Worm (Caenorhabditis elegans): Measurements from ENCODE around the gene F32D8.8.

Gene F32D8.8

DNA sequence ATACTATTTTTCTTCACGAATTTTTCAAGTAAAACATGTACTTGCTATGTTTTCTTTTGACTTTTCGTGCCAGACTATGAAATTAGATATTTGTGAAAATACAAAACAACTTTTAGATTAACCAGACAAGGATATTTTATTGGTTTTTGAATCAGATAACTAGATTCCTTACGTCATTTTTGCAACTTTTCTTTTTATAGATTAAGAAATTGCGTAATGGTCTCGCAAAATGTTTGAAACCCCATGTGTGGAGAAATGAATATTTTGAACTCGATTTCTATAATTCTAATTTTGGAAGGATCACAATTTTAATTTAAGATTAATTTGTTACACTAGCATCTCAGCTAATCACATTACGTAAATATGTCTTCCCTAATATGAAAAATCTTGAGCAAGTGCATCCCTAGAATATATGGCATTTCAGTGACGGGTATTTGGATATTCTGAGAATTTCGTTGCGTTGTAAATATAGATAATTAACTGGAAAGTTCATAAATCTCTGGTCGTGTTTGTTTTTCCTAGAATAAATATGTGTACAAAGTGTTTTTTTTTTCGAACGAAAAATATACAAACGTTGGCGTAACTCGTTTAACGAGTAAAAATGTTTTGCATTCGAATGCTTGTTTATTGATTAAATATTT, 40.0 kb downstream of the F32D8.8 start:
- TF ChIP-seq ets-7 (tag; optimal IDR thresholded peaks at IDR 0.05) (no peak), tra-4 (tag; optimal IDR thresholded peaks at IDR 0.05) (no peak), tbx-11 (GFP tag; IDR thresholded peaks at IDR 0.05) (no peak), hnd-1 (tag; optimal IDR thresholded peaks at IDR 0.05) (no peak), ama-1 (optimal IDR thresholded peaks at IDR 0.05) (no peak), pes-1 (GFP tag; IDR thresholded peaks at IDR 0.05) (no peak), ceh-13 (GFP tag; optimal IDR thresholded peaks at IDR 0.05) (no peak), scrt-1 (GFP tag; IDR thresholded peaks at IDR 0.05) (no peak), sea-1 (GFP tag; conservative IDR thresholded peaks at IDR 0.05) (no peak), hmg-4 (GFP tag; optimal IDR thresholded peaks at IDR 0.05) (no peak), aly-1 (tag; optimal IDR thresholded peaks at IDR 0.05) (no peak), flt-1 (GFP tag; IDR thresholded peaks at IDR 0.05) (no peak), tbx-37 (GFP tag; conservative IDR thresholded peaks at IDR 0.05) (no peak), F13C5.2 (tag; optimal IDR thresholded peaks at IDR 0.05) (no peak), ceh-36 (tag; optimal IDR thresholded peaks at IDR 0.05) (no peak), hmbx-1 (tag; optimal IDR thresholded peaks at IDR 0.05) (no peak), B0310.2 (tag; optimal IDR thresholded peaks at IDR 0.05) (no peak)

- TF ChIP-seq aly-1 (tag; optimal IDR thresholded peaks at IDR 0.05) = no peak
- no peak for TF ChIP-seq flt-1 (GFP tag; IDR thresholded peaks at IDR 0.05)
- no peak for TF ChIP-seq tbx-37 (GFP tag; conservative IDR thresholded peaks at IDR 0.05)
- TF ChIP-seq sea-1 (GFP tag; conservative IDR thresholded peaks at IDR 0.05) = no peak
Measured at ce11 chrV:10861611-10862262, 40.8 kb downstream of the F32D8.8 start.

- TF ChIP-seq tbx-11 (GFP tag; IDR thresholded peaks at IDR 0.05) = no peak
- TF ChIP-seq aly-1 (tag; optimal IDR thresholded peaks at IDR 0.05) = no peak
- no peak for TF ChIP-seq hnd-1 (tag; optimal IDR thresholded peaks at IDR 0.05)
- TF ChIP-seq flt-1 (GFP tag; IDR thresholded peaks at IDR 0.05) = no peak
- no peak for TF ChIP-seq ama-1 (optimal IDR thresholded peaks at IDR 0.05)
- no peak for TF ChIP-seq ceh-13 (GFP tag; optimal IDR thresholded peaks at IDR 0.05)
- no peak for TF ChIP-seq tbx-37 (GFP tag; conservative IDR thresholded peaks at IDR 0.05)
- no peak for TF ChIP-seq ceh-36 (tag; optimal IDR thresholded peaks at IDR 0.05)
- TF ChIP-seq sea-1 (GFP tag; conservative IDR thresholded peaks at IDR 0.05) = no peak
- TF ChIP-seq F13C5.2 (tag; optimal IDR thresholded peaks at IDR 0.05) = no peak
- TF ChIP-seq tra-4 (tag; optimal IDR thresholded peaks at IDR 0.05) = no peak
- TF ChIP-seq ets-7 (tag; optimal IDR thresholded peaks at IDR 0.05) = no peak
- TF ChIP-seq pes-1 (GFP tag; IDR thresholded peaks at IDR 0.05) = no peak
- TF ChIP-seq hmg-4 (GFP tag; optimal IDR thresholded peaks at IDR 0.05) = no peak
- TF ChIP-seq B0310.2 (tag; optimal IDR thresholded peaks at IDR 0.05) = no peak
- no peak for TF ChIP-seq hmbx-1 (tag; optimal IDR thresholded peaks at IDR 0.05)
- TF ChIP-seq scrt-1 (GFP tag; IDR thresholded peaks at IDR 0.05) = no peak
Measured at ce11 chrV:10860526-10861037, 42.0 kb downstream of the F32D8.8 start.

DNA sequence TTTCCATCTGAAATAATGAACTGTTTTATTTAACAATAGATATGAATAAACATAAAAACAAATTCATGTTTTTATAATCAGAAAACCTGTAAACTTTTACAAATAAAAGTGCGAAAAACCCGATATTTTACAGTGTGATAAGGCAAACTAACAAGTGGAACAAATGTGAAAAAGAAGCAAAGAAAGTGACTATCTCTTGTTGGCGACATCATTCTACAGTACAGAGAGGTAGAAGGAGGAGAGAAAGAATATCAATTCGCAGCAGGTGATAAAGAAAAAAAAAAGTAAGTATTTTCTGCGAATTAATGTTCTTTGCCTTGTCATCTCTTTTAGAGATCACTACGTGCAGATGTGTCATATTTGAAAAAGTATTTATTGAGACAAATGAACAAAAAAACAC, 42.8 kb downstream of the F32D8.8 start:
- TF ChIP-seq tra-4 (tag; optimal IDR thresholded peaks at IDR 0.05) = no peak
- no peak for TF ChIP-seq hmbx-1 (tag; optimal IDR thresholded peaks at IDR 0.05)
- TF ChIP-seq scrt-1 (GFP tag; IDR thresholded peaks at IDR 0.05) = no peak
- TF ChIP-seq ama-1 (optimal IDR thresholded peaks at IDR 0.05) = no peak
- TF ChIP-seq flt-1 (GFP tag; IDR thresholded peaks at IDR 0.05) = no peak
- TF ChIP-seq B0310.2 (tag; optimal IDR thresholded peaks at IDR 0.05) = no peak
- TF ChIP-seq F13C5.2 (tag; optimal IDR thresholded peaks at IDR 0.05) = no peak
- no peak for TF ChIP-seq hmg-4 (GFP tag; optimal IDR thresholded peaks at IDR 0.05)
- TF ChIP-seq tbx-37 (GFP tag; conservative IDR thresholded peaks at IDR 0.05) = no peak

DNA sequence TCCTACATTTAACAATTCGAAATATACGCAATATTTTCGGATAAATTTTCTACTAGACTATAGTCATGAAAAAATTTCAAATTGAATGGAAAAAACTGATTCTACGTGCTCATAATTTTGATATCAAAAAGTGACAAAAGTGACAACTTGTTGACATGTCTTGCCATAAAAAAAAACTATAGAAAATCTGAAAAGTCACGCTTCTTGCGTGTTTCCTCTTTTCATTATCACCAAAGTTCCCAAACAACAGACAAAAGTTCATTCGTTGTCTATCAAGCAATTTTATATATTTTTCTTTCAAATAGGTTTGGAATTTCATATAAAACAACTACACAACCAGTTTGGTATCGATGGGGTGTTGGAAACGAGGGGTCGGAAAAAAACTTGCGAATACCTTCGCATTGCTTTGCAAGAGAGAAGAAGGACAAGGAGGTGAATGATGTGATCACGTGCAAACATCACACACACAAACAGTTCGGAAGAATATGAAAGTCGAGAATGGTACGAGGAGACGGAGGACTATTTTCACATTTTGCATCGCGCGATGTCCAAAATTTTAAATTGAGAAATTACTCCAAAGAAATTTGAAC, 43.4 kb downstream of the F32D8.8 start:
- TF ChIP-seq sea-1 (GFP tag; conservative IDR thresholded peaks at IDR 0.05) (no peak), tbx-37 (GFP tag; conservative IDR thresholded peaks at IDR 0.05) (no peak), aly-1 (tag; optimal IDR thresholded peaks at IDR 0.05) (no peak), hnd-1 (tag; optimal IDR thresholded peaks at IDR 0.05) (no peak), tra-4 (tag; optimal IDR thresholded peaks at IDR 0.05) (no peak)

- TF ChIP-seq B0310.2 (tag; optimal IDR thresholded peaks at IDR 0.05) (no peak), hnd-1 (tag; optimal IDR thresholded peaks at IDR 0.05) (no peak), hmg-4 (GFP tag; optimal IDR thresholded peaks at IDR 0.05) (peak; percentile 37)
Measured at ce11 chrV:10858340-10858739, 44.2 kb downstream of the F32D8.8 start.

DNA sequence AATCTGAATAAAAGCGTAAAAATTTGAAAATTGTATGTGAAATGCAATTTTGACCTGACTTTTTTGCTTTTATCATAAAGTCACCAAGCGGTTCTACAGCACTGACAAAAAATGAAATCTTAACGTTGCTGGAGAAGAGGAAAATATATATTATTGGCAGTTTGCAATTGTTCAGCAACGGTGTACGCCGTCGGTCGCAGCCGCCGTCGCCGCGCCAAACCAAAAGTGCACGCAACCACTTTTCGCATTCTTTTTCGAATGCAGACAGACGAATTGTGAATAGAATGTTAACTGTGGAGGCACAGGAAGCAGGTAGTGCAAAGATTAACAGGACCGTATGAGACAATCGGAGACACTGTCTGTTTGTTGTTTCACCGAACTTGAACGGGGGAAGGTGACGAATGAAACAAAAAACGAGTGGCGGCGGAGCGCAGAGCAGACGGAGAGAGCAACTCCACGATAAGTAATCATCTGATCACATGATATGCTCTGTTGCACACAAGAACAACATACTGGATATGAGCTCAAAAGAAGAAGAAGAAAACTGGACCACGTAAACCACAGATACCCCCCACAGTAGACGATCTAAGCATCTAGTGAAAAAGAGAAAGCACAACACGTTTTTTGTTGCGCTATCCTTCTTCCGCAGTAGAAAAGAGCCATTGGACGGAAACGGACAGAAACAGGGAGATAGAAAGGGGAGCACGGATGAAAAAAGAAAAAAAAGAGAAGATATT, 45.5 kb downstream of the F32D8.8 start:
- TF ChIP-seq scrt-1 (GFP tag; IDR thresholded peaks at IDR 0.05) (no peak), ceh-36 (tag; optimal IDR thresholded peaks at IDR 0.05) (no peak), B0310.2 (tag; optimal IDR thresholded peaks at IDR 0.05) (no peak), F13C5.2 (tag; optimal IDR thresholded peaks at IDR 0.05) (no peak), tbx-11 (GFP tag; IDR thresholded peaks at IDR 0.05) (no peak), ceh-13 (GFP tag; optimal IDR thresholded peaks at IDR 0.05) (no peak), hmg-4 (GFP tag; optimal IDR thresholded peaks at IDR 0.05) (no peak), sea-1 (GFP tag; conservative IDR thresholded peaks at IDR 0.05) (no peak), tbx-37 (GFP tag; conservative IDR thresholded peaks at IDR 0.05) (no peak), flt-1 (GFP tag; IDR thresholded peaks at IDR 0.05) (no peak), ama-1 (optimal IDR thresholded peaks at IDR 0.05) (no peak), pes-1 (GFP tag; IDR thresholded peaks at IDR 0.05) (no peak), ets-7 (tag; optimal IDR thresholded peaks at IDR 0.05) (no peak), aly-1 (tag; optimal IDR thresholded peaks at IDR 0.05) (no peak), hmbx-1 (tag; optimal IDR thresholded peaks at IDR 0.05) (no peak), hnd-1 (tag; optimal IDR thresholded peaks at IDR 0.05) (no peak), tra-4 (tag; optimal IDR thresholded peaks at IDR 0.05) (no peak)
